Fruit fly (Drosophila melanogaster) whole organism, embryonic: Measurements from ENCODE around the gene CG13928.

Experiments
- ATbp ChIP-seq: fragments of 200-800 bp; sonication (Bioruptor generic); optimal IDR thresholded peaks from 2 replicates; lab custom pipeline; 2017; ENCODE audit warnings: missing biosample characterization, mild to moderate bottlenecking, missing genetic modification characterization, missing genetic modification reagents
- BEAF-32 ChIP-seq: fragments of 200-800 bp; sonication (Bioruptor generic); optimal IDR thresholded peaks from 3 replicates; lab custom pipeline; 2017; ENCODE audit warnings: missing biosample characterization, missing genetic modification characterization, mild to moderate bottlenecking, moderate library complexity, missing genetic modification reagents
- Bdp1 ChIP-seq: fragments of 200-800 bp; sonication (Bioruptor generic); optimal IDR thresholded peaks from 3 replicates; lab custom pipeline; 2016; ENCODE audit warnings: missing biosample characterization, missing genetic modification characterization
- Bgb ChIP-seq: fragments of 200-800 bp; sonication (Bioruptor generic); IDR thresholded peaks from 2 replicates; pipeline ENCODE4 v1.3.6; 2022; ENCODE audit warnings: missing biosample characterization, missing genetic modification characterization; ENCODE audit not compliant: partially characterized antibody
- Blimp-1 ChIP-seq: fragments of 200-800 bp; sonication (Bioruptor generic); optimal IDR thresholded peaks from 3 replicates; lab custom pipeline; 2018; ENCODE audit warnings: missing biosample characterization, missing genetic modification characterization, mild to moderate bottlenecking, moderate library complexity, missing genetic modification reagents
- CG10267 ChIP-seq: fragments of 200-800 bp; sonication (Bioruptor generic); optimal IDR thresholded peaks from 2 replicates; lab custom pipeline; 2018; ENCODE audit warnings: missing biosample characterization, mild to moderate bottlenecking, missing genetic modification characterization, moderate library complexity
- CG10959 ChIP-seq: fragments of 200-800 bp; sonication (Bioruptor generic); IDR thresholded peaks from 2 replicates; pipeline ENCODE4 v1.3.6; 2022; ENCODE audit warnings: missing biosample characterization, missing genetic modification characterization
- CG13287 ChIP-seq: fragments of 200-800 bp; sonication (Bioruptor generic); IDR thresholded peaks from 2 replicates; pipeline ENCODE4 v1.3.6; 2022; ENCODE audit warnings: missing biosample characterization, missing genetic modification characterization; ENCODE audit not compliant: partially characterized antibody
- CG14710 ChIP-seq: fragments of 200-800 bp; sonication (Bioruptor generic); optimal IDR thresholded peaks from 3 replicates; lab custom pipeline; 2019; ENCODE audit warnings: missing biosample characterization, mild to moderate bottlenecking, missing genetic modification characterization, moderate library complexity
- CG15269 ChIP-seq: fragments of 200-800 bp; sonication (Bioruptor generic); optimal IDR thresholded peaks from 2 replicates; lab custom pipeline; 2018; ENCODE audit warnings: missing biosample characterization, mild to moderate bottlenecking, missing genetic modification characterization, moderate library complexity
- CG1603 ChIP-seq: fragments of 200-800 bp; sonication (Bioruptor generic); optimal IDR thresholded peaks from 2 replicates; lab custom pipeline; 2019; ENCODE audit warnings: missing biosample characterization, mild to moderate bottlenecking, missing genetic modification characterization, moderate library complexity
- CG3065 ChIP-seq: fragments of 200-800 bp; sonication (Bioruptor generic); optimal IDR thresholded peaks from 2 replicates; lab custom pipeline; 2016; ENCODE audit warnings: missing biosample characterization, missing genetic modification characterization
- CG31388 ChIP-seq: fragments of 200-800 bp; sonication (Bioruptor generic); optimal IDR thresholded peaks from 2 replicates; lab custom pipeline; 2016; ENCODE audit warnings: missing biosample characterization, missing genetic modification characterization
- CG43689 ChIP-seq: fragments of 200-800 bp; sonication (Bioruptor generic); IDR thresholded peaks from 2 replicates; pipeline ENCODE4 v1.3.6; 2022; ENCODE audit warnings: missing biosample characterization, missing genetic modification characterization
- CG6791 ChIP-seq: fragments of 200-800 bp; sonication (Bioruptor generic); IDR thresholded peaks from 3 replicates; pipeline ENCODE4 v1.3.6; 2022; ENCODE audit warnings: missing biosample characterization, missing genetic modification characterization; ENCODE audit not compliant: partially characterized antibody
- Dbx ChIP-seq: fragments of 200-800 bp; sonication (Bioruptor generic); IDR thresholded peaks from 3 replicates; pipeline ENCODE4 v1.3.6; 2022; ENCODE audit warnings: missing biosample characterization, missing genetic modification characterization
- Deaf1 ChIP-seq: fragments of 200-800 bp; optimal IDR thresholded peaks from 3 replicates; lab custom pipeline; 2019; ENCODE audit warnings: missing biosample characterization, mild to moderate bottlenecking, missing genetic modification characterization, moderate library complexity
- Dll ChIP-seq: fragments of 200-800 bp; sonication (Bioruptor generic); IDR thresholded peaks from 4 replicates; pipeline ENCODE4 v1.3.6; 2022; ENCODE audit warnings: missing biosample characterization, missing genetic modification characterization; ENCODE audit not compliant: partially characterized antibody
- Dp ChIP-seq: fragments of 200-800 bp; sonication (Bioruptor generic); optimal IDR thresholded peaks from 2 replicates; lab custom pipeline; 2018; ENCODE audit warnings: missing biosample characterization, mild to moderate bottlenecking, missing genetic modification characterization, moderate library complexity
- HmgZ ChIP-seq: fragments of 200-800 bp; sonication (Bioruptor generic); optimal IDR thresholded peaks from 2 replicates; lab custom pipeline; 2018; ENCODE audit warnings: missing biosample characterization, mild to moderate bottlenecking, missing genetic modification characterization
- Hr78 ChIP-seq, 2 experiments: fragments of 200-800 bp in 1 of 2; fragments of >200 bp in 1 of 2; sonication (Bioruptor generic) in 1 of 2; optimal IDR thresholded peaks; 2 replicates each; lab custom pipeline; 2017 to 2019; ENCODE audit warnings: missing biosample characterization in 2 of 2, missing genetic modification characterization in 2 of 2, mild to moderate bottlenecking in 1 of 2, moderate library complexity in 1 of 2
- MBD-R2 ChIP-seq: fragments of 200-800 bp; sonication (Bioruptor generic); IDR thresholded peaks from 2 replicates; pipeline ENCODE4 v1.3.6; 2022; ENCODE audit warnings: missing biosample characterization, missing genetic modification characterization
- MESR4 ChIP-seq: fragments of 200-800 bp; sonication (Bioruptor generic); optimal IDR thresholded peaks from 2 replicates; lab custom pipeline; 2018; ENCODE audit warnings: missing biosample characterization, mild to moderate bottlenecking, missing genetic modification characterization, moderate library complexity
- Med ChIP-seq: fragments of 200-800 bp; sonication (Bioruptor generic); peaks from one replicate; lab custom pipeline; 2016; ENCODE audit warnings: missing biosample characterization, missing genetic modification characterization, mild to moderate bottlenecking, inconsistent platforms, moderate library complexity
- Myb ChIP-seq: fragments of 200-800 bp; sonication (Bioruptor generic); optimal IDR thresholded peaks from 2 replicates; lab custom pipeline; 2016; ENCODE audit warnings: missing biosample characterization, missing genetic modification characterization
- Opbp ChIP-seq: fragments of 200-800 bp; sonication (Bioruptor generic); IDR thresholded peaks from 3 replicates; pipeline ENCODE4 v1.3.6; 2022; ENCODE audit warnings: missing biosample characterization, missing genetic modification characterization; ENCODE audit not compliant: partially characterized antibody
- Pdp1 ChIP-seq, 2 experiments: fragments of 200-800 bp; sonication (Bioruptor generic); optimal IDR thresholded peaks; 3 replicates each; lab custom pipeline; 2016; ENCODE audit warnings: missing biosample characterization in 2 of 2, missing genetic modification characterization in 2 of 2, mild to moderate bottlenecking in 1 of 2, moderate library complexity in 1 of 2
- Trl ChIP-seq, 3 experiments: fragments of >200 bp in 2 of 3; fragments of 200-800 bp in 1 of 3; sonication (Bioruptor generic) in 1 of 3; optimal IDR thresholded peaks; 2 replicates in 1 of 3; 3 replicates in 2 of 3; lab custom pipeline; 2016 to 2017; ENCODE audit warnings: missing biosample characterization in 1 of 3, missing genetic modification characterization in 1 of 3
- amos ChIP-seq: fragments of 200-800 bp; sonication (Bioruptor generic); IDR thresholded peaks from 2 replicates; pipeline ENCODE4 v1.3.6; 2022; ENCODE audit warnings: missing biosample characterization, missing genetic modification characterization; ENCODE audit not compliant: partially characterized antibody
- chif ChIP-seq, 2 experiments: fragments of 200-800 bp; sonication (Bioruptor generic); optimal IDR thresholded peaks; 3 replicates each; lab custom pipeline; 2016; ENCODE audit warnings: missing biosample characterization in 2 of 2, missing genetic modification characterization in 2 of 2
- dati ChIP-seq: fragments of 200-800 bp; sonication (Bioruptor generic); IDR thresholded peaks from 2 replicates; pipeline ENCODE4 v1.3.6; 2022; ENCODE audit warnings: missing biosample characterization, missing genetic modification characterization
- dmrt99B ChIP-seq: fragments of 200-800 bp; sonication (Bioruptor generic); optimal IDR thresholded peaks from 2 replicates; lab custom pipeline; 2018; ENCODE audit warnings: missing biosample characterization, mild to moderate bottlenecking, missing genetic modification characterization, moderate library complexity
- ewg ChIP-seq: fragments of 200-800 bp; sonication (Bioruptor generic); optimal IDR thresholded peaks from 3 replicates; lab custom pipeline; 2017; ENCODE audit warnings: mild to moderate bottlenecking, missing biosample characterization, missing genetic modification reagents, missing genetic modification characterization
- gce ChIP-seq: fragments of 200-800 bp; sonication (Bioruptor generic); IDR thresholded peaks from 3 replicates; pipeline ENCODE4 v1.3.6; 2022; ENCODE audit warnings: missing biosample characterization, missing genetic modification characterization
- gro ChIP-seq: fragments of 200-800 bp; sonication (Bioruptor generic); optimal IDR thresholded peaks from 2 replicates; lab custom pipeline; 2016; ENCODE audit warnings: missing biosample characterization, missing genetic modification characterization
- lov ChIP-seq, 2 experiments: fragments of 200-800 bp in 1 of 2; fragments of >200 bp in 1 of 2; sonication (Bioruptor generic) in 1 of 2; IDR thresholded peaks in 1 of 2; optimal IDR thresholded peaks in 1 of 2; 2 replicates in 1 of 2; 3 replicates in 1 of 2; pipeline versions ENCODE4 v1.3.6 to Lab custom; 2017 to 2022; ENCODE audit warnings: missing biosample characterization in 1 of 2, missing genetic modification characterization in 1 of 2
- nmo ChIP-seq: fragments of 200-800 bp; sonication (Bioruptor generic); optimal IDR thresholded peaks from 2 replicates; lab custom pipeline; 2018; ENCODE audit warnings: missing biosample characterization, mild to moderate bottlenecking, missing genetic modification characterization, moderate library complexity
- nom ChIP-seq: fragments of 200-800 bp; sonication (Bioruptor generic); optimal IDR thresholded peaks from 2 replicates; lab custom pipeline; 2017; ENCODE audit warnings: missing biosample characterization, missing genetic modification characterization, mild to moderate bottlenecking, moderate library complexity, missing genetic modification reagents
- onecut ChIP-seq: fragments of 200-800 bp; sonication (Bioruptor generic); IDR thresholded peaks from 2 replicates; pipeline ENCODE4 v1.3.6; 2022; ENCODE audit warnings: missing biosample characterization, missing genetic modification characterization
- peb ChIP-seq: fragments of 200-800 bp; sonication (Bioruptor generic); IDR thresholded peaks from 2 replicates; pipeline ENCODE4 v1.3.6; 2022; ENCODE audit warnings: missing biosample characterization, missing genetic modification characterization
- ranshi ChIP-seq: fragments of 200-800 bp; sonication (Bioruptor generic); IDR thresholded peaks from 2 replicates; pipeline ENCODE4 v1.3.6; 2022; ENCODE audit warnings: missing biosample characterization, missing genetic modification characterization
- salm ChIP-seq: fragments of 200-800 bp; sonication (Bioruptor generic); optimal IDR thresholded peaks from 2 replicates; lab custom pipeline; 2018; ENCODE audit warnings: missing biosample characterization, mild to moderate bottlenecking, missing genetic modification characterization
- so ChIP-seq: fragments of 200-800 bp; sonication (Bioruptor generic); IDR thresholded peaks from 3 replicates; pipeline ENCODE4 v1.3.6; 2022; ENCODE audit warnings: missing biosample characterization, missing genetic modification characterization
- vfl ChIP-seq: fragments of 200-800 bp; sonication (Bioruptor generic); optimal IDR thresholded peaks from 2 replicates; lab custom pipeline; 2016; ENCODE audit warnings: missing biosample characterization, missing genetic modification characterization
- zf30C ChIP-seq: fragments of 200-800 bp; sonication (Bioruptor generic); optimal IDR thresholded peaks from 3 replicates; lab custom pipeline; 2018; ENCODE audit warnings: missing biosample characterization, mild to moderate bottlenecking, missing genetic modification characterization

CG13928 gene

dm6 chr3L:1652700-1653200, 24.6 kb upstream of the CG13928 start, which contains the start of the genes CG7970 and Vta1 (continued):
- TF ChIP-seq Hr78 (GFP tag; optimal IDR thresholded peaks at IDR 0.05; lab: Kevin White, UChicago) (peak in 1 of 2 experiments; percentile 94), Bgb (GFP tag; lab: Robert Waterston, UW) (peak; percentile 27; the same call in 1 of the 2 replicates), peb (GFP tag; lab: Robert Waterston, UW) (no peak), HmgZ (tag; lab: Kevin White, UChicago) (peak; percentile 64), Med (GFP tag; lab: Kevin White, UChicago) (peak; percentile 56), lov (optimal IDR thresholded peaks at IDR 0.05; lab: Kevin White, UChicago) (no peak), lov (GFP tag; IDR thresholded peaks at IDR 0.05; lab: Robert Waterston, UW) (no peak), Deaf1 (peak; percentile 74), zf30C (GFP tag; lab: Kevin White, UChicago) (no peak), Myb (GFP tag; lab: Kevin White, UChicago) (peak; percentile 13), CG15269 (tag; lab: Kevin White, UChicago) (no peak), CG3065 (no peak), CG31388 (GFP tag; lab: Kevin White, UChicago) (no peak), Dll (GFP tag; lab: Robert Waterston, UW) (0 out of 4 replicates have a peak, but pooled peaks have one; percentile 26), Dp (peak; percentile 42), Trl (optimal IDR thresholded peaks at IDR 0.05; lab: Kevin White, UChicago) (peak in 1 of 2 experiments; percentile 22), Trl (GFP tag; optimal IDR thresholded peaks at IDR 0.05; lab: Kevin White, UChicago) (no peak), amos (GFP tag; lab: Robert Waterston, UW) (peak; percentile 30; the same call in 1 of the 2 replicates), MESR4 (GFP tag; lab: Kevin White, UChicago) (peak; percentile 68), CG13287 (GFP tag; lab: Robert Waterston, UW) (peak; percentile 43; the same call in 1 of the 2 replicates), Dbx (GFP tag; lab: Robert Waterston, UW) (no peak), nom (peak; percentile 98), Blimp-1 (GFP tag; lab: Kevin White, UChicago) (no peak), nmo (GFP tag; lab: Kevin White, UChicago) (peak; percentile 16), gce (GFP tag; lab: Robert Waterston, UW) (no peak), Pdp1 (GFP tag; optimal IDR thresholded peaks at IDR 0.05; lab: Kevin White, UChicago) (peak in 1 of 2 experiments; percentile 24), salm (tag; lab: Kevin White, UChicago) (no peak), ATbp (GFP tag; lab: Kevin White, UChicago) (no peak), CG6791 (GFP tag; lab: Robert Waterston, UW) (0 out of 3 replicates have a peak, but pooled peaks have one; percentile 36), Opbp (GFP tag; lab: Robert Waterston, UW) (0 out of 3 replicates have a peak, but pooled peaks have one; percentile 44), BEAF-32 (GFP tag; lab: Kevin White, UChicago) (peak; percentile 8), Bdp1 (GFP tag; lab: Kevin White, UChicago) (no peak), CG10267 (tag; lab: Kevin White, UChicago) (peak; percentile 12), CG43689 (GFP tag; lab: Robert Waterston, UW) (no peak), CG10959 (GFP tag; lab: Robert Waterston, UW) (no peak)

- TF ChIP-seq dati (GFP tag; lab: Robert Waterston, UW), result no peak
- TF ChIP-seq CG14710 (tag; lab: Kevin White, UChicago), result no peak
- no peak for TF ChIP-seq ewg (GFP tag; lab: Kevin White, UChicago)
- TF ChIP-seq chif (GFP tag; optimal IDR thresholded peaks at IDR 0.05; lab: Kevin White, UChicago), result no peak
- peak; percentile 39 for TF ChIP-seq Med (GFP tag; lab: Kevin White, UChicago)
- TF ChIP-seq Bgb (GFP tag; lab: Robert Waterston, UW), result 0 out of 2 replicates have a peak, but pooled peaks have one; percentile 27
- no peak for TF ChIP-seq CG6791 (GFP tag; lab: Robert Waterston, UW)
- no peak for TF ChIP-seq ranshi (GFP tag; lab: Robert Waterston, UW)
- TF ChIP-seq CG1603 (tag; lab: Kevin White, UChicago), result no peak
- TF ChIP-seq MBD-R2 (GFP tag; lab: Robert Waterston, UW), result peak; percentile 10; the same call in 1 of the 2 replicates
- peak in 1 of 2 experiments; percentile 47 for TF ChIP-seq Pdp1 (GFP tag; optimal IDR thresholded peaks at IDR 0.05; lab: Kevin White, UChicago)
- TF ChIP-seq gro (GFP tag; lab: Kevin White, UChicago), result no peak
- peak; percentile 95 for TF ChIP-seq onecut (GFP tag; lab: Robert Waterston, UW)
- no peak for TF ChIP-seq vfl (GFP tag; lab: Kevin White, UChicago)
- 0 out of 3 replicates have a peak, but pooled peaks have one; percentile 30 for TF ChIP-seq so
- no peak for TF ChIP-seq dmrt99B
- no peak for TF ChIP-seq salm (tag; lab: Kevin White, UChicago)
Observed at dm6 chr3L:1649363-1649762, 21.2 kb upstream of the CG13928 start.
